Fruit fly (Drosophila melanogaster) whole organism, embryonic: Measurements from ENCODE around the gene Ret.

ENCODE experiments used
- CG12219 ChIP-seq: fragments of 200-800 bp; sonication (Bioruptor generic); optimal IDR thresholded peaks from 3 replicates; lab custom pipeline; 2018; ENCODE audit warnings: missing biosample characterization, mild to moderate bottlenecking, missing genetic modification characterization
- CG12299 ChIP-seq: fragments of 200-800 bp; sonication (Bioruptor generic); optimal IDR thresholded peaks from 2 replicates; lab custom pipeline; 2018; ENCODE audit warnings: missing biosample characterization, mild to moderate bottlenecking, missing genetic modification characterization
- CG1233 ChIP-seq: fragments of 200-800 bp; sonication (Bioruptor generic); optimal IDR thresholded peaks from 4 replicates; lab custom pipeline; 2018; ENCODE audit warnings: missing biosample characterization, mild to moderate bottlenecking, missing genetic modification characterization
- CG12391 ChIP-seq: fragments of 200-800 bp; sonication (Bioruptor generic); optimal IDR thresholded peaks from 3 replicates; lab custom pipeline; 2018; ENCODE audit warnings: missing biosample characterization, mild to moderate bottlenecking, missing genetic modification characterization, moderate library complexity
- CG12744 ChIP-seq: fragments of 200-800 bp; sonication (Bioruptor generic); optimal IDR thresholded peaks from 2 replicates; lab custom pipeline; 2016; ENCODE audit warnings: missing biosample characterization, missing genetic modification characterization
- CG13424 ChIP-seq: fragments of 200-800 bp; sonication (Bioruptor generic); optimal IDR thresholded peaks from 2 replicates; lab custom pipeline; 2019; ENCODE audit warnings: missing biosample characterization, mild to moderate bottlenecking, missing genetic modification characterization, moderate library complexity
- CG13894 ChIP-seq: fragments of 200-800 bp; sonication (Bioruptor generic); optimal IDR thresholded peaks from 3 replicates; lab custom pipeline; 2018; ENCODE audit warnings: missing biosample characterization, mild to moderate bottlenecking, missing genetic modification characterization, moderate library complexity
- CG14710 ChIP-seq: fragments of 200-800 bp; sonication (Bioruptor generic); optimal IDR thresholded peaks from 3 replicates; lab custom pipeline; 2019; ENCODE audit warnings: missing biosample characterization, mild to moderate bottlenecking, missing genetic modification characterization, moderate library complexity
- CG1529 ChIP-seq: fragments of 200-800 bp; sonication (Bioruptor generic); optimal IDR thresholded peaks from 3 replicates; lab custom pipeline; 2018; ENCODE audit warnings: missing biosample characterization, missing genetic modification characterization
- CG15514 ChIP-seq: fragments of 200-800 bp; sonication (Bioruptor generic); optimal IDR thresholded peaks from 3 replicates; lab custom pipeline; 2017; ENCODE audit warnings: missing biosample characterization, missing genetic modification characterization, mild to moderate bottlenecking, moderate library complexity, missing genetic modification reagents
- CG1602 ChIP-seq: fragments of 200-800 bp; sonication (Bioruptor generic); optimal IDR thresholded peaks from 3 replicates; lab custom pipeline; 2016; ENCODE audit warnings: missing biosample characterization, missing genetic modification characterization
- CG32767 ChIP-seq: fragments of 200-800 bp; sonication (Bioruptor generic); IDR thresholded peaks from 2 replicates; pipeline ENCODE4 v1.3.6; 2022; ENCODE audit warnings: missing biosample characterization, missing genetic modification characterization
- CG32772 ChIP-seq: fragments of 200-800 bp; sonication (Bioruptor generic); IDR thresholded peaks from 2 replicates; pipeline ENCODE4 v1.3.6; 2022; ENCODE audit warnings: missing biosample characterization, missing genetic modification characterization
- CG33213 ChIP-seq: fragments of 200-800 bp; sonication (Bioruptor generic); optimal IDR thresholded peaks from 3 replicates; lab custom pipeline; 2016; ENCODE audit warnings: missing biosample characterization, missing genetic modification characterization
- CG34422 ChIP-seq: fragments of 200-800 bp; sonication (Bioruptor generic); IDR thresholded peaks from 3 replicates; pipeline ENCODE4 v1.3.6; 2022; ENCODE audit warnings: missing biosample characterization, missing genetic modification characterization
- CG7556 ChIP-seq: fragments of 200-800 bp; sonication (Bioruptor generic); optimal IDR thresholded peaks from 2 replicates; lab custom pipeline; 2017; ENCODE audit warnings: missing biosample characterization, mild to moderate bottlenecking, missing genetic modification characterization
- CG7928 ChIP-seq: fragments of 200-800 bp; sonication (Bioruptor generic); optimal IDR thresholded peaks from 2 replicates; lab custom pipeline; 2017; ENCODE audit warnings: missing biosample characterization, mild to moderate bottlenecking, missing genetic modification characterization
- CG9797 ChIP-seq: fragments of 200-800 bp; sonication (Bioruptor generic); optimal IDR thresholded peaks from 3 replicates; lab custom pipeline; 2018; ENCODE audit warnings: missing biosample characterization, mild to moderate bottlenecking, missing genetic modification characterization
- CTCF ChIP-seq: fragments of 200-800 bp; sonication (Bioruptor generic); optimal IDR thresholded peaks from 2 replicates; lab custom pipeline; 2017; ENCODE audit warnings: missing biosample characterization, mild to moderate bottlenecking, missing genetic modification characterization, moderate library complexity
- Elba2 ChIP-seq: fragments of 200-800 bp; sonication (Bioruptor generic); optimal IDR thresholded peaks from 3 replicates; lab custom pipeline; 2016; ENCODE audit warnings: missing biosample characterization, missing genetic modification characterization
- Ets65A ChIP-seq: fragments of 200-800 bp; sonication (Bioruptor generic); peaks from one replicate; lab custom pipeline; 2016; ENCODE audit warnings: missing biosample characterization, missing genetic modification characterization
- Ets97D ChIP-seq: fragments of 200-800 bp; sonication (Bioruptor generic); optimal IDR thresholded peaks from 3 replicates; lab custom pipeline; 2016; ENCODE audit warnings: missing biosample characterization, missing genetic modification characterization
- Gsc ChIP-seq: fragments of 200-800 bp; sonication (Bioruptor generic); IDR thresholded peaks from 2 replicates; pipeline ENCODE4 v1.3.6; 2022; ENCODE audit warnings: missing biosample characterization, missing genetic modification characterization
- HLH3B ChIP-seq: fragments of 200-800 bp; sonication (Bioruptor generic); IDR thresholded peaks from 2 replicates; pipeline ENCODE4 v1.3.6; 2022; ENCODE audit warnings: missing biosample characterization, missing genetic modification characterization
- HmgD ChIP-seq: fragments of 200-800 bp; sonication (Bioruptor generic); optimal IDR thresholded peaks from 3 replicates; lab custom pipeline; 2016; ENCODE audit warnings: missing biosample characterization, missing genetic modification characterization
- Lim3 ChIP-seq: fragments of 200-800 bp; sonication (Bioruptor generic); IDR thresholded peaks from 2 replicates; pipeline ENCODE4 v1.3.6; 2022; ENCODE audit warnings: missing biosample characterization, missing genetic modification characterization
- Med ChIP-seq: fragments of 200-800 bp; sonication (Bioruptor generic); peaks from one replicate; lab custom pipeline; 2016; ENCODE audit warnings: missing biosample characterization, missing genetic modification characterization, mild to moderate bottlenecking, inconsistent platforms, moderate library complexity
- NC2α ChIP-seq: fragments of 200-800 bp; sonication (Bioruptor generic); optimal IDR thresholded peaks from 2 replicates; lab custom pipeline; 2016; ENCODE audit warnings: missing biosample characterization, missing genetic modification characterization
- Ptx1 ChIP-seq: fragments of 200-800 bp; sonication (Bioruptor generic); IDR thresholded peaks from 2 replicates; pipeline ENCODE4 v1.3.6; 2022; ENCODE audit warnings: missing biosample characterization, missing genetic modification characterization
- Scr ChIP-seq: fragments of 200-800 bp; sonication (Bioruptor generic); IDR thresholded peaks from 2 replicates; pipeline ENCODE4 v1.3.6; 2022; ENCODE audit warnings: missing biosample characterization, missing genetic modification characterization; ENCODE audit not compliant: partially characterized antibody
- Sin3A ChIP-seq: fragments of >200 bp; optimal IDR thresholded peaks from 2 replicates; lab custom pipeline; 2018
- crp ChIP-seq, 2 experiments: fragments of 200-800 bp; sonication (Bioruptor generic); optimal IDR thresholded peaks; 2 replicates in 1 of 2; 3 replicates in 1 of 2; lab custom pipeline; 2017; ENCODE audit warnings: missing biosample characterization in 2 of 2, missing genetic modification characterization in 2 of 2, mild to moderate bottlenecking in 1 of 2, moderate library complexity in 1 of 2
- dm ChIP-seq: fragments of 200-800 bp; sonication (Bioruptor generic); optimal IDR thresholded peaks from 3 replicates; lab custom pipeline; 2016; ENCODE audit warnings: missing biosample characterization, missing genetic modification characterization
- dpn ChIP-seq, 2 experiments: fragments of 200-800 bp; sonication (Bioruptor generic); optimal IDR thresholded peaks; 3 replicates each; lab custom pipeline; 2016; ENCODE audit warnings: missing biosample characterization in 2 of 2, missing genetic modification characterization in 2 of 2
- gfzf ChIP-seq: fragments of 200-800 bp; sonication (Bioruptor generic); optimal IDR thresholded peaks from 2 replicates; lab custom pipeline; 2016; ENCODE audit warnings: missing biosample characterization, mild to moderate bottlenecking, missing genetic modification characterization, moderate library complexity
- ken ChIP-seq: fragments of 200-800 bp; sonication (Bioruptor generic); IDR thresholded peaks from 3 replicates; pipeline ENCODE4 v1.3.6; 2022; ENCODE audit warnings: missing biosample characterization, missing genetic modification characterization
- nerfin-2 ChIP-seq: fragments of 200-800 bp; sonication (Bioruptor generic); IDR thresholded peaks from 2 replicates; pipeline ENCODE4 v1.3.6; 2022; ENCODE audit warnings: missing biosample characterization, missing genetic modification characterization; ENCODE audit not compliant: partially characterized antibody
- nmo ChIP-seq: fragments of 200-800 bp; sonication (Bioruptor generic); optimal IDR thresholded peaks from 2 replicates; lab custom pipeline; 2018; ENCODE audit warnings: missing biosample characterization, mild to moderate bottlenecking, missing genetic modification characterization, moderate library complexity
- pzg ChIP-seq: fragments of 200-800 bp; sonication (Bioruptor generic); optimal IDR thresholded peaks from 3 replicates; lab custom pipeline; 2018; ENCODE audit warnings: missing biosample characterization, mild to moderate bottlenecking, missing genetic modification characterization, moderate library complexity
- row ChIP-seq: fragments of 200-800 bp; sonication (Bioruptor generic); IDR thresholded peaks from 3 replicates; pipeline ENCODE4 v1.3.6; 2022; ENCODE audit warnings: missing biosample characterization, missing genetic modification characterization
- sens ChIP-seq: fragments of 200-800 bp; sonication (Bioruptor generic); peaks from one replicate; lab custom pipeline; 2016; ENCODE audit warnings: missing biosample characterization, missing genetic modification characterization
- seq ChIP-seq: fragments of 200-800 bp; sonication (Bioruptor generic); IDR thresholded peaks from 2 replicates; pipeline ENCODE4 v1.3.6; 2022; ENCODE audit warnings: missing biosample characterization, missing genetic modification characterization
- slbo ChIP-seq: fragments of 200-800 bp; sonication (Bioruptor generic); IDR thresholded peaks from 2 replicates; pipeline ENCODE4 v1.3.6; 2022; ENCODE audit warnings: missing biosample characterization, missing genetic modification characterization
- so ChIP-seq: fragments of 200-800 bp; sonication (Bioruptor generic); IDR thresholded peaks from 3 replicates; pipeline ENCODE4 v1.3.6; 2022; ENCODE audit warnings: missing biosample characterization, missing genetic modification characterization
- sob ChIP-seq: fragments of 200-800 bp; sonication (Bioruptor generic); IDR thresholded peaks from 2 replicates; pipeline ENCODE4 v1.3.6; 2022; ENCODE audit warnings: missing biosample characterization, missing genetic modification characterization
- tna ChIP-seq: fragments of 200-800 bp; sonication (Bioruptor generic); IDR thresholded peaks from 2 replicates; pipeline ENCODE4 v1.3.6; 2022; ENCODE audit warnings: missing biosample characterization, missing genetic modification characterization; ENCODE audit not compliant: partially characterized antibody
- zfh1 ChIP-seq: fragments of 200-800 bp; sonication (Bioruptor generic); IDR thresholded peaks from 3 replicates; pipeline ENCODE4 v1.3.6; 2022; ENCODE audit warnings: missing biosample characterization, missing genetic modification characterization
- zfh2 ChIP-seq: fragments of 200-800 bp; sonication (Bioruptor generic); optimal IDR thresholded peaks from 2 replicates; lab custom pipeline; 2016; ENCODE audit warnings: missing biosample characterization, missing genetic modification characterization

Gene Ret

dm6 chr2L:21221114-21221578 is 22.6 kb upstream of the Ret start, which contains the start of gene CG8677 (continued):
- TF ChIP-seq dm (GFP tag; lab: Kevin White, UChicago) (no peak), CG12391 (peak; percentile 51), CG33213 (GFP tag; lab: Kevin White, UChicago) (peak; percentile 81), zfh2 (GFP tag; lab: Kevin White, UChicago) (no peak), HLH3B (GFP tag; lab: Robert Waterston, UW) (0 out of 2 replicates have a peak, but pooled peaks have one; percentile 8), Ptx1 (0 out of 2 replicates have a peak, but pooled peaks have one; percentile 22), Ets65A (GFP tag; lab: Kevin White, UChicago) (peak; percentile 63), Med (GFP tag; lab: Kevin White, UChicago) (peak; percentile 64), CG32767 (GFP tag; lab: Robert Waterston, UW) (peak; percentile 39), nmo (GFP tag; lab: Kevin White, UChicago) (peak; percentile 19), CTCF (GFP tag; lab: Kevin White, UChicago) (peak; percentile 2), CG12299 (tag; lab: Kevin White, UChicago) (peak; percentile 13), CG1529 (no peak), tna (GFP tag; lab: Robert Waterston, UW) (0 out of 2 replicates have a peak, but pooled peaks have one; percentile 19), CG1233 (GFP tag; lab: Kevin White, UChicago) (no peak), CG34422 (GFP tag; lab: Robert Waterston, UW) (peak; percentile 65; the same call in 2 of the 3 replicates), Sin3A (peak; percentile 54), HmgD (peak; percentile 22), Lim3 (GFP tag; lab: Robert Waterston, UW) (no peak), NC2α (no peak), nerfin-2 (GFP tag; lab: Robert Waterston, UW) (no peak), gfzf (GFP tag; lab: Kevin White, UChicago) (peak; percentile 92), sens (GFP tag; lab: Kevin White, UChicago) (peak; percentile 63), CG7556 (no peak), crp (GFP tag; optimal IDR thresholded peaks at IDR 0.05; lab: Kevin White, UChicago) (peak in 1 of 2 experiments; percentile 5), CG14710 (peak; percentile 47), row (peak; percentile 75), pzg (GFP tag; lab: Kevin White, UChicago) (peak; percentile 85), dpn (GFP tag; optimal IDR thresholded peaks at IDR 0.05; lab: Kevin White, UChicago) (peak in 1 of 2 experiments; percentile 1), seq (GFP tag; lab: Robert Waterston, UW) (no peak), CG13894 (tag; lab: Kevin White, UChicago) (no peak), CG12744 (GFP tag; lab: Kevin White, UChicago) (no peak), slbo (peak; percentile 16; the same call in 1 of the 2 replicates), Ets97D (peak; percentile 44), so (GFP tag; lab: Robert Waterston, UW) (no peak), CG9797 (GFP tag; lab: Kevin White, UChicago) (peak; percentile 84), zfh1 (GFP tag; lab: Robert Waterston, UW) (0 out of 3 replicates have a peak, but pooled peaks have one; percentile 9), CG7928 (no peak), Gsc (no peak), CG1602 (GFP tag; lab: Kevin White, UChicago) (no peak), Scr (GFP tag; lab: Robert Waterston, UW) (no peak; the same call in 1 of the 2 replicates), CG12219 (GFP tag; lab: Kevin White, UChicago) (no peak), sob (no peak), CG32772 (GFP tag; lab: Robert Waterston, UW) (no peak), CG15514 (peak; percentile 98), CG13424 (peak; percentile 12), ken (GFP tag; lab: Robert Waterston, UW) (no peak), Elba2 (GFP tag; lab: Kevin White, UChicago) (peak; percentile 29)
